Worm (Caenorhabditis elegans): ENCODE data around the gene sas-4.

DNA sequence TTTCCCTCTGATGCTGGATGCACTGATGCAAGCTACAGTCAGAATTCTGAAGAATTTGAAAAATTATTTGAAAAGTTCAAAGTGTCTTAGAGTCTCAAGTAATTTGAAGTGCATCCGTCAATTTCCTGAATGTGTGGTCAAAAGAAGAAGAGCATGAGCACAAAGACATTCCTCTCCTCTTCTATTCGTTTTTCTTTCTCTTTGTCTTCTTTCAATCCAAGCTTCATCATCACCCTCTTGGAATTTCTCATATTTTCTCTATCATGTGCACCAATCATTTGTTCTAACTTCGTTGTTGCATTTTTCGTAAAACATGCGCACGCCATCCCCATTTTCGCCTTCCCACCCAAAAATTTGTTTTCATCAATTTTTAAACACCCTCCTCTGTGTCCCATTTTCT lies 32.4 kb downstream of the sas-4 start:
- TF ChIP-seq ceh-82 (tag; optimal IDR thresholded peaks at IDR 0.05): no peak
- no peak for TF ChIP-seq aly-2 (tag; optimal IDR thresholded peaks at IDR 0.05)
- no peak for TF ChIP-seq fos-1 (tag; optimal IDR thresholded peaks at IDR 0.05)
- no peak for TF ChIP-seq ztf-11 (tag; optimal IDR thresholded peaks at IDR 0.05)

Measured in whole organism, L2 larva.